Worm (Caenorhabditis elegans) whole organism, early embryonic: Measurements from ENCODE around the gene bli-6.

Experiments used
- ama-1 ChIP-seq: fragments of 150-350 bp; optimal IDR thresholded peaks from 2 replicates; lab custom pipeline; 2014
- ceh-36 ChIP-seq: sonication (generic microtip); optimal IDR thresholded peaks from 2 replicates; lab custom pipeline; 2016; ENCODE audit warnings: missing genetic modification characterization, inconsistent platforms, missing compliant biosample characterization
- tbx-11 ChIP-seq: fragments of 200-800 bp; sonication (Bioruptor generic); IDR thresholded peaks from 2 replicates; pipeline ENCODE4 v1.3.6; 2022; ENCODE audit warnings: missing genetic modification characterization, missing compliant biosample characterization

ce11 chrIV:6404871-6405270, 28.0 kb downstream of the bli-6 start, which contains the start of gene srv-13:
- TF ChIP-seq ceh-36 (tag; lab: Kevin White, UChicago), result no peak
- no peak for TF ChIP-seq tbx-11
- TF ChIP-seq ama-1, result no peak
